Fruit fly (Drosophila melanogaster): ENCODE results near the gene Der-1.
A peak's percentile ranks its signal among the peaks of the same experiment; 100 is the strongest.

The Der-1 gene

DNA sequence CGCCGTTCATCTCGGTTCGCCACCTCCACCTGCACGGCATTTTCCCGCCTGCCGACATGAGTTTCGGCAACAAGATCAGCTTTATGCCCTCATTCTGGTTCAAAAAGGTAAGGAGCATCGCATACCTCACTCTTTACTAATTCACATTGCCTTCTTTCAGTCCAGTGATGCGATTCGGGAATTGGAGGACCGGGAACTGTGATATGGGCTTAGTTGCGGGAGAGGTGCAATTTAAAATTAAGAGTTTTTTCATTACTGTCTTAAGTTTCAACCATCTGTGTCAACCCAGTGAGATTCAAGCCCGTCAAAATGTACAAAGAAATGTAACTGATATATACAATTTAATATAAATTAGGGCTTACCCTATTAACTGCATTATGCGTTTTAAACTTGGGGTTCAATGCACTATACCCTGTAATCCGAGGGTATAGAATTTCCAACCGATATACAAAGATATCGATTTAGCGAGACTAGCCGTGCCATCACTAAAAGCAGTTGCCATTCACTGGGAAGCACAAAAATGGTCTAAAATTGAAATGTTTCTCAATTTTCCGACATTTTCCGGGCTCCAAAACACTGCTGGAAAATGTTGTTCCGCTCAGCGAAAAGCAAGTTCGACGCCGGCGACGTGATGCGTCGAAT, 8.1 kb downstream of the Der-1 start, which contains the start of gene CG7289 (continued):
- TF ChIP-seq Med (GFP tag) (peak; percentile 42), Sox102F (GFP tag; optimal IDR thresholded peaks at IDR 0.05) (no peak), zen2 (GFP tag; IDR thresholded peaks at IDR 0.05; ENCODE audit: partially characterized antibody) (peak; percentile 48; the same call in 2 of the 3 replicates), yki (optimal IDR thresholded peaks at IDR 0.05) (no peak), wek (GFP tag; optimal IDR thresholded peaks at IDR 0.05) (no peak), CG6654 (GFP tag; optimal IDR thresholded peaks at IDR 0.05) (no peak), caup (GFP tag; optimal IDR thresholded peaks at IDR 0.05; ENCODE audit: severe bottlenecking) (no peak), Doc2 (GFP tag; IDR thresholded peaks at IDR 0.05) (no peak), BtbVII (GFP tag; optimal IDR thresholded peaks at IDR 0.05) (no peak), NfI (GFP tag; optimal IDR thresholded peaks at IDR 0.05) (no peak), kay (GFP tag; optimal IDR thresholded peaks at IDR 0.05) (no peak), CG1603 (tag; optimal IDR thresholded peaks at IDR 0.05) (peak; percentile 25), CG32767 (GFP tag; IDR thresholded peaks at IDR 0.05) (no peak), Dad (GFP tag; optimal IDR thresholded peaks at IDR 0.05) (no peak), zfh1 (GFP tag; IDR thresholded peaks at IDR 0.05) (no peak), Antp (GFP tag; optimal IDR thresholded peaks at IDR 0.05) (no peak), CG17912 (GFP tag; optimal IDR thresholded peaks at IDR 0.05) (no peak), eyg (GFP tag; optimal IDR thresholded peaks at IDR 0.05) (no peak), CG42726 (GFP tag; IDR thresholded peaks at IDR 0.05; ENCODE audit: partially characterized antibody) (0 out of 2 replicates have a peak, but pooled peaks have one; percentile 20), hkb (optimal IDR thresholded peaks at IDR 0.05) (no peak), hkb (GFP tag; IDR thresholded peaks at IDR 0.05) (no peak), Ets97D (GFP tag; optimal IDR thresholded peaks at IDR 0.05) (peak; percentile 14), Dip3 (GFP tag; optimal IDR thresholded peaks at IDR 0.05) (no peak), ems (GFP tag; optimal IDR thresholded peaks at IDR 0.05) (no peak), rib (GFP tag; IDR thresholded peaks at IDR 0.05) (no peak), vvl (GFP tag; IDR thresholded peaks at IDR 0.05) (no peak), CG10147 (GFP tag; optimal IDR thresholded peaks at IDR 0.05) (no peak), tap (tag; optimal IDR thresholded peaks at IDR 0.05) (no peak), Bdp1 (GFP tag; optimal IDR thresholded peaks at IDR 0.05) (no peak), nerfin-1 (tag; optimal IDR thresholded peaks at IDR 0.05) (no peak), CG10366 (GFP tag; IDR thresholded peaks at IDR 0.05) (no peak), CG14860 (GFP tag; IDR thresholded peaks at IDR 0.05; ENCODE audit: partially characterized antibody) (peak; percentile 55; the same call in 2 of the 3 replicates), CG12942 (GFP tag; optimal IDR thresholded peaks at IDR 0.05) (no peak), CG4820 (GFP tag; optimal IDR thresholded peaks at IDR 0.05) (no peak), odd (GFP tag; optimal IDR thresholded peaks at IDR 0.05) (no peak), Six4 (GFP tag; optimal IDR thresholded peaks at IDR 0.05) (no peak), aop (GFP tag; IDR thresholded peaks at IDR 0.05) (no peak), Taf1 (GFP tag; IDR thresholded peaks at IDR 0.05) (no peak), Atf3 (GFP tag; optimal IDR thresholded peaks at IDR 0.05) (no peak), jigr1 (GFP tag; IDR thresholded peaks at IDR 0.05) (no peak), CG9437 (GFP tag; optimal IDR thresholded peaks at IDR 0.05) (no peak), abd-A (tag; optimal IDR thresholded peaks at IDR 0.05) (no peak), CG8765 (GFP tag; IDR thresholded peaks at IDR 0.05) (no peak), lola (GFP tag; optimal IDR thresholded peaks at IDR 0.05) (no peak), CG15269 (tag; optimal IDR thresholded peaks at IDR 0.05) (no peak), BEAF-32 (GFP tag; optimal IDR thresholded peaks at IDR 0.05) (peak; percentile 67), CG7963 (GFP tag; IDR thresholded peaks at IDR 0.05; ENCODE audit: partially characterized antibody) (peak; percentile 52; the same call in 1 of the 3 replicates), CG7987 (GFP tag; optimal IDR thresholded peaks at IDR 0.05) (no peak), CG8944 (GFP tag; optimal IDR thresholded peaks at IDR 0.05) (no peak), CG10267 (tag; optimal IDR thresholded peaks at IDR 0.05) (no peak)

Data from whole organism, embryonic.